Worm (Caenorhabditis elegans) whole organism, late embryonic: ENCODE results near the gene madf-5.

Experiments
- C08G9.2 ChIP-seq: sonication (generic microtip); optimal IDR thresholded peaks from 2 replicates; lab custom pipeline; 2016; ENCODE audit warnings: mild to moderate bottlenecking, missing genetic modification characterization, moderate library complexity, missing compliant biosample characterization
- C38D4.7 ChIP-seq: fragments of 200-800 bp; sonication (Bioruptor generic); optimal IDR thresholded peaks from 2 replicates; lab custom pipeline; 2018; ENCODE audit warnings: mild to moderate bottlenecking, missing genetic modification characterization, moderate library complexity, missing compliant biosample characterization
- F13H6.1 ChIP-seq: sonication (generic microtip); optimal IDR thresholded peaks from 2 replicates; lab custom pipeline; 2016; ENCODE audit warnings: missing genetic modification characterization, missing compliant biosample characterization
- K09A11.1 ChIP-seq: sonication (generic microtip); optimal IDR thresholded peaks from 2 replicates; lab custom pipeline; 2017; ENCODE audit warnings: antibody characterized with exemption, mild to moderate bottlenecking, missing genetic modification characterization, missing compliant biosample characterization; ENCODE audit not compliant: insufficient read depth
- T23F11.4 ChIP-seq: fragments of 200-800 bp; sonication (Bioruptor generic); optimal IDR thresholded peaks from 2 replicates; lab custom pipeline; 2018; ENCODE audit warnings: mild to moderate bottlenecking, missing genetic modification characterization, missing compliant biosample characterization
- ama-1 ChIP-seq: fragments of 150-350 bp; optimal IDR thresholded peaks from 2 replicates; lab custom pipeline; 2014
- ceh-24 ChIP-seq: sonication (generic microtip); optimal IDR thresholded peaks from 2 replicates; lab custom pipeline; 2016; ENCODE audit warnings: mild to moderate bottlenecking, missing genetic modification characterization, missing compliant biosample characterization
- ceh-30 ChIP-seq: fragments of 150-350 bp; optimal IDR thresholded peaks from 2 replicates; lab custom pipeline; 2014; ENCODE audit warnings: missing biosample characterization, missing genetic modification characterization
- ceh-48 ChIP-seq: sonication (generic microtip); optimal IDR thresholded peaks from 2 replicates; lab custom pipeline; 2016; ENCODE audit warnings: missing genetic modification characterization, inconsistent platforms, missing compliant biosample characterization
- ceh-6 ChIP-seq: fragments of 200-800 bp; sonication (Bioruptor generic); optimal IDR thresholded peaks from 2 replicates; lab custom pipeline; 2018; ENCODE audit warnings: mild to moderate bottlenecking, missing genetic modification characterization, missing compliant biosample characterization
- che-1 ChIP-seq: sonication (generic microtip); optimal IDR thresholded peaks from 2 replicates; lab custom pipeline; 2016; ENCODE audit warnings: mild to moderate bottlenecking, missing genetic modification characterization, missing compliant biosample characterization
- dmd-4 ChIP-seq: sonication (generic microtip); optimal IDR thresholded peaks from 2 replicates; lab custom pipeline; 2016; ENCODE audit warnings: borderline replicate concordance, missing genetic modification characterization, missing compliant biosample characterization
- elt-2 ChIP-seq: sonication (generic microtip); optimal IDR thresholded peaks from 2 replicates; lab custom pipeline; 2016; ENCODE audit warnings: missing genetic modification reagents, missing genetic modification characterization, missing compliant biosample characterization
- elt-4 ChIP-seq: sonication (generic microtip); optimal IDR thresholded peaks from 2 replicates; lab custom pipeline; 2016; ENCODE audit warnings: missing genetic modification characterization, missing compliant biosample characterization
- ets-4 ChIP-seq: sonication (generic microtip); optimal IDR thresholded peaks from 2 replicates; lab custom pipeline; 2016; ENCODE audit warnings: missing genetic modification characterization, missing compliant biosample characterization
- fax-1 ChIP-seq: sonication (generic microtip); optimal IDR thresholded peaks from 2 replicates; lab custom pipeline; 2016; ENCODE audit warnings: missing genotype, missing genetic modification characterization, missing compliant biosample characterization
- fkh-10 ChIP-seq: fragments of 150-350 bp; optimal IDR thresholded peaks from 2 replicates; lab custom pipeline; 2014; ENCODE audit warnings: missing biosample characterization, missing genetic modification reagents, missing genetic modification characterization
- hlh-15 ChIP-seq: sonication (generic microtip); optimal IDR thresholded peaks from 2 replicates; lab custom pipeline; 2016; ENCODE audit warnings: missing genetic modification characterization, missing compliant biosample characterization
- hlh-30 ChIP-seq: sonication (generic microtip); optimal IDR thresholded peaks from 2 replicates; lab custom pipeline; 2017; ENCODE audit warnings: antibody characterized with exemption, missing genetic modification characterization, missing compliant biosample characterization; ENCODE audit not compliant: insufficient read depth
- lim-6 ChIP-seq: sonication (generic microtip); optimal IDR thresholded peaks from 2 replicates; lab custom pipeline; 2016; ENCODE audit warnings: missing genetic modification characterization, missing compliant biosample characterization
- mec-3 ChIP-seq: sonication (generic microtip); optimal IDR thresholded peaks from 2 replicates; lab custom pipeline; 2016; ENCODE audit warnings: borderline replicate concordance, missing genetic modification characterization, missing compliant biosample characterization
- odd-2 ChIP-seq: sonication (generic microtip); optimal IDR thresholded peaks from 2 replicates; lab custom pipeline; 2017; ENCODE audit warnings: antibody characterized with exemption, mild to moderate bottlenecking, missing genetic modification characterization, missing compliant biosample characterization
- pha-2 ChIP-seq: sonication (generic microtip); optimal IDR thresholded peaks from 2 replicates; lab custom pipeline; 2017; ENCODE audit warnings: mild to moderate bottlenecking, missing genetic modification characterization, missing compliant biosample characterization
- pha-4 ChIP-seq: fragments of 150-350 bp; optimal IDR thresholded peaks from 2 replicates; lab custom pipeline; 2018; ENCODE audit warnings: missing biosample characterization, missing genetic modification reagents, missing genetic modification characterization
- pqm-1 ChIP-seq: sonication (generic microtip); optimal IDR thresholded peaks from 2 replicates; lab custom pipeline; 2016; ENCODE audit warnings: missing genetic modification characterization, missing compliant biosample characterization
- rnt-1 ChIP-seq: sonication (generic microtip); optimal IDR thresholded peaks from 2 replicates; lab custom pipeline; 2016; ENCODE audit warnings: missing genetic modification characterization, missing compliant biosample characterization
- sdc-2 ChIP-seq: sonication (generic microtip); optimal IDR thresholded peaks from 2 replicates; lab custom pipeline; 2016; ENCODE audit warnings: missing genotype, missing genetic modification characterization, missing compliant biosample characterization
- tbx-2 ChIP-seq: sonication (generic microtip); optimal IDR thresholded peaks from 2 replicates; lab custom pipeline; 2016; ENCODE audit warnings: missing genetic modification characterization, missing compliant biosample characterization
- tbx-7 ChIP-seq: sonication (generic microtip); optimal IDR thresholded peaks from 2 replicates; lab custom pipeline; 2016; ENCODE audit warnings: missing genotype, missing genetic modification characterization, missing compliant biosample characterization
- unc-3 ChIP-seq, 2 experiments: fragments of 200-800 bp in 1 of 2; sonication (Bioruptor generic) in 1 of 2; sonication (generic microtip) in 1 of 2; conservative IDR thresholded peaks in 1 of 2; optimal IDR thresholded peaks in 1 of 2; 2 replicates each; pipeline versions ENCODE4 v1.3.6 to Lab custom; 2016 to 2022; ENCODE audit warnings: missing compliant biosample characterization in 2 of 2, missing genetic modification characterization in 2 of 2, missing genetic modification reagents in 1 of 2
- unc-42 ChIP-seq: sonication (generic microtip); optimal IDR thresholded peaks from 2 replicates; lab custom pipeline; 2016; ENCODE audit warnings: missing genotype, missing genetic modification characterization, missing compliant biosample characterization
- unc-55 ChIP-seq: sonication (generic microtip); optimal IDR thresholded peaks from 2 replicates; lab custom pipeline; 2017; ENCODE audit warnings: missing biosample characterization, missing genetic modification reagents, missing genetic modification characterization
- ztf-16 ChIP-seq: sonication (generic microtip); optimal IDR thresholded peaks from 2 replicates; lab custom pipeline; 2017; ENCODE audit warnings: missing genetic modification characterization, missing compliant biosample characterization

The madf-5 gene

DNA sequence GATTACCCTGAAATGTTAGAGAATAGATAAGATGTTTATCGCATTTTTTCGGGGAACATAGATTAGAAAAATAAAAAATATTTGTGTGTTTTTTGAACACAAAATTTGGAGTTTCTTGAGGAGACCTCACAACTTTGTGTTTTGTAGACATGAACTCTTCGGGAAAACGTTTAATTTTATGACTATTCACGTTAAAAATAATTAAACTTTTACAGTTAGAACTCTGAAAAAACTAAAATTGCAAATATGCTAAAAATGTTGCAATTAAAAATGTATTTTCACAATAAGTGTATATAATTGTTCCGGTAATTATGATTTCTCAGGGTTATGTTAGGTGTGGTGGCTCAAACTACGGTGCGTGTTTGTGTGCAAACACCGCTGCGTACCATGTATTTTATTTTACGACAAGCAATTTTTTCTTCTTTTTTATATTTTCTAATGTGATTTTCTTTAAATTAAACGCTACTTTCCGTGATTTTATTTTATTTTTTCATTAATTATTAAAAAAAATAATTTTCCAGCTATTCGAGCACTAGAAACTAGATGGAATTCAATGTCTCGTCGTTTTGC is 45.1 kb upstream of the madf-5 start, which contains the start of the genes F57C2.5 and spat-1 (continued):
- TF ChIP-seq tbx-7 (peak; percentile 94), tbx-2 (tag; lab: Kevin White, UChicago) (peak; percentile 95), elt-2 (tag; lab: Kevin White, UChicago) (peak; percentile 90), pha-4 (tag; lab: Kevin White, UChicago) (no peak), pqm-1 (tag; lab: Kevin White, UChicago) (peak; percentile 91), ceh-48 (tag; lab: Kevin White, UChicago) (no peak), elt-4 (tag; lab: Kevin White, UChicago) (no peak), fax-1 (tag; lab: Kevin White, UChicago) (peak; percentile 94), dmd-4 (tag; lab: Kevin White, UChicago) (peak; percentile 56), odd-2 (tag; lab: Kevin White, UChicago) (no peak), T23F11.4 (GFP tag; lab: Kevin White, UChicago) (no peak), unc-55 (GFP tag; lab: Kevin White, UChicago) (no peak), ceh-30 (tag; lab: Kevin White, UChicago) (no peak), unc-3 (GFP tag; conservative IDR thresholded peaks at IDR 0.05; lab: Robert Waterston, UW) (no peak), unc-3 (tag; optimal IDR thresholded peaks at IDR 0.05; lab: Kevin White, UChicago) (peak; percentile 74), lim-6 (tag; lab: Kevin White, UChicago) (peak; percentile 93), hlh-15 (tag; lab: Kevin White, UChicago) (peak; percentile 79)

DNA sequence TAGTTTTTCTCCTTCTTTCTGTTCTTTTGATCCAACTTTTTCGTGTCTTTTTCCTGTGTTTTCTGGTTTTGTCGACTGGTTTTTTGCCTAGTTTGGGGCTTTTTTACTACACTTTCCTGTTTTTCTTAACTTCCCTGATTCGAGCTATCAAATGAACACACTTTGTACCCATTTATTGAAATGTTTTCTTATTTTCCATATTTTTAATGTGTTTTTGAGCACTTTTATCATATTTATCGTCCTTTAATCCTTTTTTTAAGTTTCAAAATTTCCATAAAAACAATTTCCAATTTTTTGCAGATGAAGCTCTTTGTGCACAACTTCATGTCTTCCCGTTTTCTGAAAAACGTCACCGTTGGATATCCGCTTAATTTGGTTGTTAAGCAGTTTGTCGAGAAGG is 39.4 kb upstream of the madf-5 start, which contains the start of gene C04H5.1:
C04H5.1 (plus strand) TSS at position 301 of the 400 bp plus-strand sequence.
- TF ChIP-seq ets-4 (tag; lab: Kevin White, UChicago) (no peak), rnt-1 (no peak), ama-1 (no peak), ceh-6 (GFP tag; lab: Kevin White, UChicago) (no peak), pha-2 (tag; lab: Kevin White, UChicago) (no peak), C08G9.2 (tag; lab: Kevin White, UChicago) (no peak), ceh-30 (tag; lab: Kevin White, UChicago) (no peak), sdc-2 (tag; lab: Kevin White, UChicago) (no peak), che-1 (tag; lab: Kevin White, UChicago) (no peak), F13H6.1 (tag; lab: Kevin White, UChicago) (no peak), fax-1 (tag; lab: Kevin White, UChicago) (no peak), ztf-16 (tag; lab: Kevin White, UChicago) (no peak), K09A11.1 (tag; lab: Kevin White, UChicago) (no peak), ceh-24 (tag; lab: Kevin White, UChicago) (no peak), tbx-2 (tag; lab: Kevin White, UChicago) (no peak)
- TF ChIP-seq, all 69 proteins: peak for 0

DNA sequence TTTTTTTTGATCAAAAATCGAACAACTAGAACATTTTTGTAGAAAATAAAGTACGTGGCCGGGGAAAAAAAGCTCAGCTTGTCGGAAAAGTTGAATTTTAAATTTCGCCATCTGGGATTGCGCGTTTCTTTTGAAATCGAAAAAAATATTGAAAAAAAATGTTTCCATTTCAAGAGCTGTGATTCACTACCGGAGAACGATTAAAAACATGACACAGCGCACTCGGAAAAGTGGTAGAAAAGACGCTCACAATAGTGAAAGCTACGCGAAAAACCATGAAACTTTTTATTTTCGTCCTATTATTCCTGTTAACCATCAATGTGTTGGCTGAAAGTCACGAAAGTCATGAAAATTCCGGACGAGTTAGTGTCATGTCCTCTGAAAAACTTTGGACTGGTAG is 35.7 kb upstream of the madf-5 start, which contains the start of the genes clec-147 and C04H5.7:
clec-147 (minus strand) TSS at position 101 of the 400 bp plus-strand sequence.
C04H5.7 (plus strand) TSS at position 219 of the 400 bp plus-strand sequence.
- TF ChIP-seq hlh-30 (tag; lab: Kevin White, UChicago) (no peak), C38D4.7 (GFP tag; lab: Kevin White, UChicago) (no peak), mec-3 (no peak)

DNA sequence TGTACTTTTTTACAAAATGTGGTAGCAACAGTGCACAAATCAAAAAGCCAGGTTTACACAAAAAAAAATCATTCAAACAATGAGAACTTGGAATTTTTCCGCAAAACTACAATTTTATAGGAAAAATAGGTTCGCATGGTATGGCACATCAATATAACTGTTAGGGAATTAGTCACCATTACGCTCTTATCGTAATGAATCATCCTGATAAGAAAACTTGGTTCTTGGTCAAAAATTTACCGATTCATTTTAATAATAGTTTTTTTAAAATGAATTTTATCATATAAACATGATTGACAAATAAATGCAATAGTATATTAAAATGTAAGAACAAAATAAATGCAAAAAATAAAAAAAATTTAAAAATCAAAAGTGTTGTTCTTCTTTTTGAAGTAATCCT is 32.9 kb upstream of the madf-5 start:
- TF ChIP-seq unc-42 (tag; lab: Kevin White, UChicago) (no peak), fkh-10 (GFP tag; lab: Kevin White, UChicago) (no peak), elt-2 (tag; lab: Kevin White, UChicago) (peak; percentile 44), tbx-7 (no peak)
